Worm (Caenorhabditis elegans): ENCODE data around the gene R11G10.4.

The R11G10.4 gene

ce11 chrV:13464123-13464522 is 42.3 kb upstream of the R11G10.4 start:
- peak; percentile 24 for TF ChIP-seq sma-3 (GFP tag; optimal IDR thresholded peaks at IDR 0.05)
- TF ChIP-seq zag-1 (tag; optimal IDR thresholded peaks at IDR 0.05) = no peak
- TF ChIP-seq sma-9 (GFP tag; optimal IDR thresholded peaks at IDR 0.05) = peak; percentile 3
- no peak for TF ChIP-seq sma-9 (tag; optimal IDR thresholded peaks at IDR 0.05)
- peak; percentile 69 for TF ChIP-seq skn-1 (tag; optimal IDR thresholded peaks at IDR 0.05)
- no peak for TF ChIP-seq nhr-237 (tag; optimal IDR thresholded peaks at IDR 0.05)
- TF ChIP-seq ztf-11 (tag; optimal IDR thresholded peaks at IDR 0.05) = no peak
- peak; percentile 1 for TF ChIP-seq ztf-4 (tag; optimal IDR thresholded peaks at IDR 0.05)
- no peak for TF ChIP-seq elt-3 (tag; optimal IDR thresholded peaks at IDR 0.05)
- peak; percentile 34 for TF ChIP-seq ama-1 (optimal IDR thresholded peaks at IDR 0.05)
- peak; percentile 1 for TF ChIP-seq crh-2 (tag; optimal IDR thresholded peaks at IDR 0.05)
- TF ChIP-seq nhr-21 (tag; optimal IDR thresholded peaks at IDR 0.05) = no peak
- TF ChIP-seq nhr-25 (tag; optimal IDR thresholded peaks at IDR 0.05) = peak; percentile 69

- TF ChIP-seq crh-2 (tag; optimal IDR thresholded peaks at IDR 0.05) = peak; percentile 84
- TF ChIP-seq mdl-1 (tag; optimal IDR thresholded peaks at IDR 0.05) = peak; percentile 62 to 91
- TF ChIP-seq F13H6.1 (tag; optimal IDR thresholded peaks at IDR 0.05) = peak; percentile 86
- peak; percentile 38 for TF ChIP-seq blmp-1 (tag; optimal IDR thresholded peaks at IDR 0.05; ENCODE audit: insufficient read depth)
- peak; percentile 54 for TF ChIP-seq mab-5 (tag; optimal IDR thresholded peaks at IDR 0.05)
- TF ChIP-seq sma-3 (GFP tag; optimal IDR thresholded peaks at IDR 0.05) = peak; percentile 91
- no peak for TF ChIP-seq zag-1 (tag; optimal IDR thresholded peaks at IDR 0.05)
- TF ChIP-seq lin-13 (GFP tag; optimal IDR thresholded peaks at IDR 0.05) = peak; percentile 73
- no peak for TF ChIP-seq alr-1 (tag; optimal IDR thresholded peaks at IDR 0.05)
- TF ChIP-seq fos-1 (tag; optimal IDR thresholded peaks at IDR 0.05) = peak; percentile 56
- TF ChIP-seq nhr-12 (tag; optimal IDR thresholded peaks at IDR 0.05) = no peak
- TF ChIP-seq C34F6.9 (tag; optimal IDR thresholded peaks at IDR 0.05) = peak; percentile 92
- TF ChIP-seq nhr-21 (tag; optimal IDR thresholded peaks at IDR 0.05) = peak; percentile 78
- peak; percentile 63 for TF ChIP-seq sem-4 (tag; optimal IDR thresholded peaks at IDR 0.05)
- TF ChIP-seq lin-11 (tag; optimal IDR thresholded peaks at IDR 0.05) = peak; percentile 22
- peak; percentile 44 for TF ChIP-seq ztf-4 (tag; optimal IDR thresholded peaks at IDR 0.05)
- peak; percentile 86 for TF ChIP-seq unc-55 (GFP tag; optimal IDR thresholded peaks at IDR 0.05)
- no peak for TF ChIP-seq dmd-4 (tag; optimal IDR thresholded peaks at IDR 0.05)
- TF ChIP-seq snpc-4 (tag; optimal IDR thresholded peaks at IDR 0.05) = peak; percentile 53
- TF ChIP-seq lsy-2 (tag; optimal IDR thresholded peaks at IDR 0.05) = peak; percentile 72 to 89
- TF ChIP-seq ztf-11 (tag; optimal IDR thresholded peaks at IDR 0.05) = no peak
- no peak for TF ChIP-seq aly-2 (tag; optimal IDR thresholded peaks at IDR 0.05)
- TF ChIP-seq skn-1 (tag; optimal IDR thresholded peaks at IDR 0.05) = no peak
- TF ChIP-seq nhr-129 (tag; optimal IDR thresholded peaks at IDR 0.05) = peak; percentile 31
- TF ChIP-seq Y55F3AM.14 (GFP tag; optimal IDR thresholded peaks at IDR 0.05) = peak; percentile 51
- peak; percentile 79 for TF ChIP-seq gmeb-1 (tag; optimal IDR thresholded peaks at IDR 0.05)
- TF ChIP-seq elt-1 (tag; optimal IDR thresholded peaks at IDR 0.05) = no peak
- TF ChIP-seq egl-27 (tag; optimal IDR thresholded peaks at IDR 0.05) = peak; percentile 85
- peak; percentile 9 for TF ChIP-seq ama-1 (optimal IDR thresholded peaks at IDR 0.05)
- TF ChIP-seq sma-9 (GFP tag; optimal IDR thresholded peaks at IDR 0.05) = peak; percentile 94
- TF ChIP-seq sma-9 (tag; optimal IDR thresholded peaks at IDR 0.05) = no peak
Measured at ce11 chrV:13468190-13468765, 38.1 kb upstream of the R11G10.4 start, which contains the start of the genes F25H9.6 and F25H9.7. Gene F25H9.6 (minus strand): TSS chrV:13468361. Gene F25H9.7 (plus strand): TSS chrV:13468376.

- no peak for TF ChIP-seq blmp-1 (tag; optimal IDR thresholded peaks at IDR 0.05; ENCODE audit: insufficient read depth)
- TF ChIP-seq nhr-23 (tag; optimal IDR thresholded peaks at IDR 0.05) = no peak
- TF ChIP-seq Y55F3AM.14 (GFP tag; optimal IDR thresholded peaks at IDR 0.05) = no peak
- no peak for TF ChIP-seq egl-27 (tag; optimal IDR thresholded peaks at IDR 0.05)
- TF ChIP-seq C34F6.9 (tag; optimal IDR thresholded peaks at IDR 0.05) = peak; percentile 25
- no peak for TF ChIP-seq nhr-21 (tag; optimal IDR thresholded peaks at IDR 0.05)
- no peak for TF ChIP-seq ceh-82 (tag; optimal IDR thresholded peaks at IDR 0.05)
- TF ChIP-seq nhr-10 (tag; optimal IDR thresholded peaks at IDR 0.05) = no peak
- TF ChIP-seq nhr-129 (tag; optimal IDR thresholded peaks at IDR 0.05) = peak; percentile 10
- no peak for TF ChIP-seq ztf-1 (GFP tag; conservative IDR thresholded peaks at IDR 0.05)
- TF ChIP-seq snpc-4 (tag; optimal IDR thresholded peaks at IDR 0.05) = no peak
- TF ChIP-seq lin-39 (tag; optimal IDR thresholded peaks at IDR 0.05) = no peak
- no peak for TF ChIP-seq zag-1 (tag; optimal IDR thresholded peaks at IDR 0.05)
- peak; percentile 19 for TF ChIP-seq sma-9 (GFP tag; optimal IDR thresholded peaks at IDR 0.05)
- no peak for TF ChIP-seq sma-9 (tag; optimal IDR thresholded peaks at IDR 0.05)
- TF ChIP-seq ama-1 (optimal IDR thresholded peaks at IDR 0.05) = no peak
- no peak for TF ChIP-seq gmeb-1 (tag; optimal IDR thresholded peaks at IDR 0.05)
- TF ChIP-seq mab-5 (tag; optimal IDR thresholded peaks at IDR 0.05) = no peak
- TF ChIP-seq unc-55 (GFP tag; optimal IDR thresholded peaks at IDR 0.05) = no peak
Measured at ce11 chrV:13472062-13472461, 34.4 kb upstream of the R11G10.4 start.

All from whole organism, L2 larva.